Fruit fly (Drosophila melanogaster) whole organism, embryonic: ENCODE data around the gene CG11700.
A peak's percentile ranks its signal among the peaks of the same experiment; 100 is the strongest.

ENCODE experiments used
- Adf1 ChIP-seq: fragments of 200-800 bp; sonication (Bioruptor generic); IDR thresholded peaks from 2 replicates; pipeline ENCODE4 v1.3.6; 2022; ENCODE audit warnings: missing biosample characterization, missing genetic modification characterization
- Bdp1 ChIP-seq: fragments of 200-800 bp; sonication (Bioruptor generic); optimal IDR thresholded peaks from 3 replicates; lab custom pipeline; 2016; ENCODE audit warnings: missing biosample characterization, missing genetic modification characterization
- BtbVII ChIP-seq: fragments of 200-800 bp; sonication (Bioruptor generic); optimal IDR thresholded peaks from 3 replicates; lab custom pipeline; 2017; ENCODE audit warnings: missing biosample characterization, mild to moderate bottlenecking, missing genetic modification characterization
- CG11560 ChIP-seq: fragments of 200-800 bp; sonication (Bioruptor generic); IDR thresholded peaks from 3 replicates; pipeline ENCODE4 v1.3.6; 2022; ENCODE audit warnings: missing biosample characterization, missing genetic modification characterization
- CG13775 ChIP-seq: fragments of 200-800 bp; sonication (Bioruptor generic); optimal IDR thresholded peaks from 3 replicates; lab custom pipeline; 2017; ENCODE audit warnings: missing biosample characterization, mild to moderate bottlenecking, missing genetic modification characterization
- CG15514 ChIP-seq: fragments of 200-800 bp; sonication (Bioruptor generic); optimal IDR thresholded peaks from 3 replicates; lab custom pipeline; 2017; ENCODE audit warnings: missing biosample characterization, missing genetic modification characterization, mild to moderate bottlenecking, moderate library complexity, missing genetic modification reagents
- CG15601 ChIP-seq: fragments of 200-800 bp; sonication (Bioruptor generic); optimal IDR thresholded peaks from 3 replicates; lab custom pipeline; 2019; ENCODE audit warnings: missing biosample characterization, mild to moderate bottlenecking, missing genetic modification characterization, moderate library complexity
- CG17385 ChIP-seq: fragments of 200-800 bp; sonication (Bioruptor generic); optimal IDR thresholded peaks from 3 replicates; lab custom pipeline; 2018; ENCODE audit warnings: missing biosample characterization, mild to moderate bottlenecking, missing genetic modification characterization
- CG2199 ChIP-seq: fragments of 200-800 bp; sonication (Bioruptor generic); IDR thresholded peaks from 3 replicates; pipeline ENCODE4 v1.3.6; 2022; ENCODE audit warnings: missing biosample characterization, missing genetic modification characterization
- CG30020 ChIP-seq: fragments of 200-800 bp; optimal IDR thresholded peaks from 2 replicates; lab custom pipeline; 2019; ENCODE audit warnings: missing biosample characterization, mild to moderate bottlenecking, missing genetic modification characterization, moderate library complexity
- CG31441 ChIP-seq: fragments of 200-800 bp; sonication (Bioruptor generic); IDR thresholded peaks from 2 replicates; pipeline ENCODE4 v1.3.6; 2022; ENCODE audit warnings: missing biosample characterization, missing genetic modification characterization
- CG42726 ChIP-seq: fragments of 200-800 bp; sonication (Bioruptor generic); IDR thresholded peaks from 2 replicates; pipeline ENCODE4 v1.3.6; 2022; ENCODE audit warnings: missing biosample characterization, missing genetic modification characterization; ENCODE audit not compliant: partially characterized antibody
- CG6765 ChIP-seq: fragments of 200-800 bp; sonication (Bioruptor generic); optimal IDR thresholded peaks from 3 replicates; lab custom pipeline; 2017; ENCODE audit warnings: missing biosample characterization, mild to moderate bottlenecking, missing genetic modification characterization
- CG9437 ChIP-seq: fragments of 200-800 bp; sonication (Bioruptor generic); optimal IDR thresholded peaks from 2 replicates; lab custom pipeline; 2018; ENCODE audit warnings: missing biosample characterization, mild to moderate bottlenecking, missing genetic modification characterization
- CG9876 ChIP-seq: fragments of 200-800 bp; sonication (Bioruptor generic); optimal IDR thresholded peaks from 2 replicates; lab custom pipeline; 2016; ENCODE audit warnings: missing biosample characterization, missing genetic modification characterization
- Dref ChIP-seq: fragments of 200-800 bp; sonication (Bioruptor generic); IDR thresholded peaks from 2 replicates; pipeline ENCODE4 v1.3.6; 2022; ENCODE audit warnings: missing biosample characterization, missing genetic modification characterization
- H2.0 ChIP-seq: fragments of 200-800 bp; sonication (Bioruptor generic); IDR thresholded peaks from 2 replicates; pipeline ENCODE4 v1.3.6; 2022; ENCODE audit warnings: missing biosample characterization, missing genetic modification characterization
- HHEX ChIP-seq: fragments of 200-800 bp; sonication (Bioruptor generic); optimal IDR thresholded peaks from 3 replicates; lab custom pipeline; 2017; ENCODE audit warnings: missing biosample characterization, mild to moderate bottlenecking, missing genetic modification characterization, missing genetic modification reagents
- MESR4 ChIP-seq: fragments of 200-800 bp; sonication (Bioruptor generic); optimal IDR thresholded peaks from 2 replicates; lab custom pipeline; 2018; ENCODE audit warnings: missing biosample characterization, mild to moderate bottlenecking, missing genetic modification characterization, moderate library complexity
- Med ChIP-seq: fragments of 200-800 bp; sonication (Bioruptor generic); peaks from one replicate; lab custom pipeline; 2016; ENCODE audit warnings: missing biosample characterization, missing genetic modification characterization, mild to moderate bottlenecking, inconsistent platforms, moderate library complexity
- Meics ChIP-seq: fragments of 200-800 bp; sonication (Bioruptor generic); optimal IDR thresholded peaks from 2 replicates; lab custom pipeline; 2017; ENCODE audit warnings: missing biosample characterization, mild to moderate bottlenecking, missing genetic modification characterization
- Mrtf ChIP-seq: fragments of 200-800 bp; sonication (Bioruptor generic); IDR thresholded peaks from 3 replicates; pipeline ENCODE4 v1.3.6; 2022; ENCODE audit warnings: missing biosample characterization, missing genetic modification characterization
- Myb ChIP-seq: fragments of 200-800 bp; sonication (Bioruptor generic); optimal IDR thresholded peaks from 2 replicates; lab custom pipeline; 2016; ENCODE audit warnings: missing biosample characterization, missing genetic modification characterization
- NfI ChIP-seq: fragments of 200-800 bp; sonication (Bioruptor generic); optimal IDR thresholded peaks from 3 replicates; lab custom pipeline; 2018; ENCODE audit warnings: missing biosample characterization, mild to moderate bottlenecking, missing genetic modification characterization, moderate library complexity
- Scr ChIP-seq: fragments of 200-800 bp; sonication (Bioruptor generic); IDR thresholded peaks from 2 replicates; pipeline ENCODE4 v1.3.6; 2022; ENCODE audit warnings: missing biosample characterization, missing genetic modification characterization; ENCODE audit not compliant: partially characterized antibody
- Side ChIP-seq: fragments of 200-800 bp; sonication (Bioruptor generic); optimal IDR thresholded peaks from 2 replicates; lab custom pipeline; 2016; ENCODE audit warnings: missing biosample characterization, missing genetic modification characterization
- ac ChIP-seq: fragments of 200-800 bp; sonication (Bioruptor generic); optimal IDR thresholded peaks from 3 replicates; lab custom pipeline; 2017; ENCODE audit warnings: missing biosample characterization, mild to moderate bottlenecking, missing genetic modification characterization
- amos ChIP-seq: fragments of 200-800 bp; sonication (Bioruptor generic); IDR thresholded peaks from 2 replicates; pipeline ENCODE4 v1.3.6; 2022; ENCODE audit warnings: missing biosample characterization, missing genetic modification characterization; ENCODE audit not compliant: partially characterized antibody
- bcd ChIP-seq: fragments of 200-800 bp; sonication (Bioruptor generic); optimal IDR thresholded peaks from 2 replicates; lab custom pipeline; 2017; ENCODE audit warnings: missing biosample characterization, mild to moderate bottlenecking, missing genetic modification characterization
- bsh ChIP-seq, 2 experiments: fragments of 200-800 bp; sonication (Bioruptor generic); optimal IDR thresholded peaks; 2 replicates each; lab custom pipeline; 2017 to 2018; ENCODE audit warnings: mild to moderate bottlenecking in 2 of 2, missing biosample characterization in 2 of 2, missing genetic modification characterization in 2 of 2, moderate library complexity in 1 of 2
- cad ChIP-seq: fragments of >200 bp; optimal IDR thresholded peaks from 2 replicates; lab custom pipeline; 2017; ENCODE audit warnings: missing biosample characterization, missing genetic modification characterization
- cas ChIP-seq: fragments of 200-800 bp; sonication (Bioruptor generic); IDR thresholded peaks from 2 replicates; pipeline ENCODE4 v1.3.6; 2022; ENCODE audit warnings: missing biosample characterization, missing genetic modification characterization
- chm ChIP-seq: fragments of 200-800 bp; sonication (Bioruptor generic); IDR thresholded peaks from 2 replicates; pipeline ENCODE4 v1.3.6; 2022; ENCODE audit warnings: missing biosample characterization, missing genetic modification characterization
- ewg ChIP-seq: fragments of 200-800 bp; sonication (Bioruptor generic); optimal IDR thresholded peaks from 3 replicates; lab custom pipeline; 2017; ENCODE audit warnings: mild to moderate bottlenecking, missing biosample characterization, missing genetic modification reagents, missing genetic modification characterization
- fd64A ChIP-seq: fragments of 200-800 bp; sonication (Bioruptor generic); optimal IDR thresholded peaks from 3 replicates; lab custom pipeline; 2018; ENCODE audit warnings: missing biosample characterization, mild to moderate bottlenecking, missing genetic modification characterization
- inv ChIP-seq: fragments of 200-800 bp; sonication (Bioruptor generic); IDR thresholded peaks from 2 replicates; pipeline ENCODE4 v1.3.6; 2022; ENCODE audit warnings: missing biosample characterization, missing genetic modification characterization; ENCODE audit not compliant: partially characterized antibody
- jigr1 ChIP-seq: fragments of 200-800 bp; sonication (Bioruptor generic); IDR thresholded peaks from 3 replicates; pipeline ENCODE4 v1.3.6; 2022; ENCODE audit warnings: missing biosample characterization, missing genetic modification characterization
- kni ChIP-seq: fragments of 200-800 bp; sonication (Bioruptor generic); optimal IDR thresholded peaks from 3 replicates; lab custom pipeline; 2017; ENCODE audit warnings: mild to moderate bottlenecking, missing biosample characterization, missing genetic modification reagents, missing genetic modification characterization
- lab ChIP-seq: fragments of 200-800 bp; sonication (Bioruptor generic); optimal IDR thresholded peaks from 3 replicates; lab custom pipeline; 2017; ENCODE audit warnings: missing biosample characterization, missing genetic modification characterization, mild to moderate bottlenecking, moderate library complexity, missing genetic modification reagents
- lilli ChIP-seq: fragments of 200-800 bp; sonication (Bioruptor generic); optimal IDR thresholded peaks from 3 replicates; lab custom pipeline; 2016; ENCODE audit warnings: missing biosample characterization, missing genetic modification characterization
- peb ChIP-seq: fragments of 200-800 bp; sonication (Bioruptor generic); IDR thresholded peaks from 2 replicates; pipeline ENCODE4 v1.3.6; 2022; ENCODE audit warnings: missing biosample characterization, missing genetic modification characterization
- pzg ChIP-seq: fragments of 200-800 bp; sonication (Bioruptor generic); optimal IDR thresholded peaks from 3 replicates; lab custom pipeline; 2018; ENCODE audit warnings: missing biosample characterization, mild to moderate bottlenecking, missing genetic modification characterization, moderate library complexity
- sisA ChIP-seq: fragments of 200-800 bp; sonication (Bioruptor generic); IDR thresholded peaks from 2 replicates; pipeline ENCODE4 v1.3.6; 2022; ENCODE audit warnings: missing biosample characterization, missing genetic modification characterization
- ssp ChIP-seq: fragments of 200-800 bp; sonication (Bioruptor generic); IDR thresholded peaks from 2 replicates; pipeline ENCODE4 v1.3.6; 2022; ENCODE audit warnings: missing biosample characterization, missing genetic modification characterization
- stwl ChIP-seq: fragments of 200-800 bp; sonication (Bioruptor generic); optimal IDR thresholded peaks from 3 replicates; lab custom pipeline; 2018; ENCODE audit warnings: missing biosample characterization, mild to moderate bottlenecking, missing genetic modification characterization, moderate library complexity
- tin ChIP-seq: fragments of 200-800 bp; sonication (Bioruptor generic); optimal IDR thresholded peaks from 3 replicates; lab custom pipeline; 2016; ENCODE audit warnings: missing biosample characterization, missing genetic modification characterization
- trem ChIP-seq: fragments of 200-800 bp; optimal IDR thresholded peaks from 3 replicates; lab custom pipeline; 2019; ENCODE audit warnings: missing biosample characterization, mild to moderate bottlenecking, missing genetic modification characterization, moderate library complexity
- vfl ChIP-seq: fragments of 200-800 bp; sonication (Bioruptor generic); optimal IDR thresholded peaks from 2 replicates; lab custom pipeline; 2016; ENCODE audit warnings: missing biosample characterization, missing genetic modification characterization
- yki ChIP-seq: fragments of >200 bp; optimal IDR thresholded peaks from 3 replicates; lab custom pipeline; 2018

CG11700 gene

dm6 chrX:6278879-6279628, 4.3 kb downstream of the CG11700 start (continued):
- TF ChIP-seq CG17385 (peak; percentile 53), Myb (GFP tag; lab: Kevin White, UChicago) (peak; percentile 38), amos (GFP tag; lab: Robert Waterston, UW) (peak; percentile 26; the same call in 1 of the 2 replicates), ssp (GFP tag; lab: Robert Waterston, UW) (no peak), CG9876 (GFP tag; lab: Kevin White, UChicago) (no peak), CG31441 (GFP tag; lab: Robert Waterston, UW) (peak; percentile 31; the same call in 1 of the 2 replicates), HHEX (GFP tag; lab: Kevin White, UChicago) (peak; percentile 37), cas (GFP tag; lab: Robert Waterston, UW) (no peak), CG2199 (0 out of 3 replicates have a peak, but pooled peaks have one; percentile 46), Dref (GFP tag; lab: Robert Waterston, UW) (peak; percentile 62), kni (GFP tag; lab: Kevin White, UChicago) (peak; percentile 40), CG9437 (peak; percentile 18), chm (GFP tag; lab: Robert Waterston, UW) (peak; percentile 57; the same call in 1 of the 2 replicates), pzg (GFP tag; lab: Kevin White, UChicago) (peak; percentile 43), bsh (GFP tag; optimal IDR thresholded peaks at IDR 0.05; lab: Kevin White, UChicago) (no peak), ac (GFP tag; lab: Kevin White, UChicago) (no peak), Bdp1 (GFP tag; lab: Kevin White, UChicago) (no peak), jigr1 (GFP tag; lab: Robert Waterston, UW) (no peak), BtbVII (peak; percentile 58), ewg (GFP tag; lab: Kevin White, UChicago) (no peak), cad (peak; percentile 27), tin (no peak), CG42726 (GFP tag; lab: Robert Waterston, UW) (peak; percentile 49), lab (GFP tag; lab: Kevin White, UChicago) (peak; percentile 45), trem (tag; lab: Kevin White, UChicago) (peak; percentile 27), stwl (tag; lab: Kevin White, UChicago) (peak; percentile 36), Scr (0 out of 2 replicates have a peak, but pooled peaks have one; percentile 38), Side (GFP tag; lab: Kevin White, UChicago) (peak; percentile 36), CG15514 (GFP tag; lab: Kevin White, UChicago) (peak; percentile 24), CG15601 (tag; lab: Kevin White, UChicago) (peak; percentile 23), CG11560 (tag; lab: Robert Waterston, UW) (no peak), NfI (GFP tag; lab: Kevin White, UChicago) (no peak), sisA (GFP tag; lab: Robert Waterston, UW) (no peak), bcd (peak; percentile 12), inv (peak; percentile 18; the same call in 1 of the 2 replicates), vfl (GFP tag; lab: Kevin White, UChicago) (no peak), MESR4 (GFP tag; lab: Kevin White, UChicago) (peak; percentile 96), fd64A (GFP tag; lab: Kevin White, UChicago) (no peak), H2.0 (GFP tag; lab: Robert Waterston, UW) (no peak), Med (GFP tag; lab: Kevin White, UChicago) (peak; percentile 79), lilli (GFP tag; lab: Kevin White, UChicago) (peak; percentile 29), CG13775 (no peak), Meics (GFP tag; lab: Kevin White, UChicago) (peak; percentile 32), Adf1 (no peak), CG30020 (tag; lab: Kevin White, UChicago) (no peak), Mrtf (GFP tag; lab: Robert Waterston, UW) (no peak), peb (no peak), yki (lab: Kevin White, UChicago) (no peak), CG6765 (GFP tag; lab: Kevin White, UChicago) (no peak)
